ENCODE assay signal across 3 worm cellular contexts in the genomic region with DNA sequence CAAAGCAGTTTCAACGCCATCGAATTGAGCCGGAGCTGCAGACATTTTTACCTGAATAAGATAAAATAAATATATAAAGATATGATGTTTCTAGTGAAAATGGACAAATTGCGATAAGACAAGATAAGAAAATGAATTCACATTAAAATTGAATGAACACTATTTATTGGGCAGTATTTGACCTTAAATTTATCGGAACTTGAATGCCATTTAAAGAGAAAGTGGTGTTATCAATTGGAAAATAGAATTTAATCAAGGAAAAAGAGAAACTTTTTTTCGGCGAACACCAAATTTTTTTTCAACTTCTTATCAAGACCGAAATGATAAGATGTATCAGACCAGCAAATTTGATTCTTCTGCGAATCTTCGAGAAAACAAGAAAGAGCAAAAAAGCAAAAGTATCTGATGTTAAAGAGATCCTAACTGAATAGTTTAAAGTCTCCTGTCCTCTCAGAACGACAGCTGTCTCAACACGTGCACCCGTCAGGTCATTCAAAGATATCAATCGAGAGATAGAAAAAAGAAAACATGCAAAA.
TF ChIP-seq lines count a peak whose summit lies in the region.

upb-1 (minus strand) TSS at position 51 of the 536 bp plus-strand sequence.

TF ChIP-seq in whole organism, L1 larva, 84 proteins besides CTCF, POLR2A, EP300 and RAD21 (continued from another document):
- TF ChIP-seq efl-1 (optimal IDR thresholded peaks at IDR 0.05; lab: Kevin White, UChicago) (peak in 1 of 2 experiments; percentile 24), efl-1 (GFP tag; optimal IDR thresholded peaks at IDR 0.05 in 1 of 2; lab: Kevin White, UChicago) (no peak), nhr-71 (tag; optimal IDR thresholded peaks at IDR 0.05; lab: Kevin White, UChicago) (peak; percentile 82), zag-1 (tag; optimal IDR thresholded peaks at IDR 0.05; lab: Kevin White, UChicago) (no peak), blmp-1 (tag; optimal IDR thresholded peaks at IDR 0.05; lab: Kevin White, UChicago) (peak; percentile 52), elt-2 (tag; optimal IDR thresholded peaks at IDR 0.05; lab: Kevin White, UChicago) (peak; percentile 32), lin-14 (GFP tag; optimal IDR thresholded peaks at IDR 0.05; lab: Kevin White, UChicago) (peak; percentile 72), nhr-47 (tag; optimal IDR thresholded peaks at IDR 0.05; lab: Kevin White, UChicago) (peak; percentile 3), nhr-12 (tag; optimal IDR thresholded peaks at IDR 0.05; lab: Kevin White, UChicago) (no peak), nhr-19 (GFP tag; conservative IDR thresholded peaks at IDR 0.05; lab: Robert Waterston, UW) (peak; percentile 64), nhr-76 (tag; optimal IDR thresholded peaks at IDR 0.05; lab: Kevin White, UChicago) (no peak)

TF ChIP-seq in whole organism, L2 larva, 48 proteins besides CTCF, POLR2A, EP300 and RAD21 (continued from another document):
- peak; percentile 63 for TF ChIP-seq F13H6.1 (tag; optimal IDR thresholded peaks at IDR 0.05; lab: Kevin White, UChicago)
- TF ChIP-seq nhr-21 (tag; optimal IDR thresholded peaks at IDR 0.05; lab: Kevin White, UChicago), result no peak
- TF ChIP-seq gmeb-1 (tag; optimal IDR thresholded peaks at IDR 0.05; lab: Kevin White, UChicago), result no peak
- peak; percentile 63 for TF ChIP-seq sma-9 (GFP tag; optimal IDR thresholded peaks at IDR 0.05; lab: Kevin White, UChicago)
- no peak for TF ChIP-seq sma-9 (tag; optimal IDR thresholded peaks at IDR 0.05; lab: Kevin White, UChicago)
- peak; percentile 53 for TF ChIP-seq nhr-129 (tag; optimal IDR thresholded peaks at IDR 0.05; lab: Kevin White, UChicago)
- no peak for TF ChIP-seq ama-1 (optimal IDR thresholded peaks at IDR 0.05; lab: Kevin White, UChicago)
- no peak for TF ChIP-seq ceh-82 (tag; optimal IDR thresholded peaks at IDR 0.05; lab: Kevin White, UChicago)
- TF ChIP-seq alr-1 (tag; optimal IDR thresholded peaks at IDR 0.05; lab: Kevin White, UChicago), result no peak
- no peak for TF ChIP-seq mab-5 (tag; optimal IDR thresholded peaks at IDR 0.05; lab: Kevin White, UChicago)
- TF ChIP-seq elt-3 (tag; optimal IDR thresholded peaks at IDR 0.05; lab: Kevin White, UChicago), result no peak
- no peak for TF ChIP-seq ztf-1 (GFP tag; conservative IDR thresholded peaks at IDR 0.05; lab: Robert Waterston, UW)
- TF ChIP-seq mdl-1 (tag; optimal IDR thresholded peaks at IDR 0.05; lab: Kevin White, UChicago), result no peak
- TF ChIP-seq snpc-4 (tag; optimal IDR thresholded peaks at IDR 0.05; lab: Kevin White, UChicago), result no peak
- no peak for TF ChIP-seq nhr-10 (tag; optimal IDR thresholded peaks at IDR 0.05; lab: Kevin White, UChicago)
- no peak for TF ChIP-seq lin-11 (tag; optimal IDR thresholded peaks at IDR 0.05; lab: Kevin White, UChicago)
- TF ChIP-seq lsy-2 (tag; optimal IDR thresholded peaks at IDR 0.05; lab: Kevin White, UChicago), result peak in 1 of 2 experiments; percentile 52
- no peak for TF ChIP-seq unc-39 (tag; optimal IDR thresholded peaks at IDR 0.05; lab: Kevin White, UChicago)

TF ChIP-seq in whole organism, L4 larva, 104 proteins besides CTCF, POLR2A, EP300 and RAD21 (continued from another document):
- TF ChIP-seq unc-130 (GFP tag; optimal IDR thresholded peaks at IDR 0.05; lab: Kevin White, UChicago), result no peak
- no peak for TF ChIP-seq set-16 (GFP tag; IDR thresholded peaks at IDR 0.05; lab: Robert Waterston, UW)
- TF ChIP-seq F44E2.7 (GFP tag; IDR thresholded peaks at IDR 0.05; lab: Robert Waterston, UW), result no peak
- no peak for TF ChIP-seq mes-2 (tag; optimal IDR thresholded peaks at IDR 0.05; lab: Kevin White, UChicago; ENCODE audit: poor library complexity, severe bottlenecking)
- no peak for TF ChIP-seq gei-8 (GFP tag; optimal IDR thresholded peaks at IDR 0.05; lab: Kevin White, UChicago)
- TF ChIP-seq daf-16 (GFP tag; optimal IDR thresholded peaks at IDR 0.05; lab: Kevin White, UChicago), result peak in 1 of 2 experiments; percentile 88
- no peak for TF ChIP-seq daf-16 (tag; optimal IDR thresholded peaks at IDR 0.05; lab: Kevin White, UChicago)
- no peak for TF ChIP-seq fos-1 (tag; optimal IDR thresholded peaks at IDR 0.05; lab: Kevin White, UChicago)
- TF ChIP-seq aha-1 (tag; lab: Kevin White, UChicago), result peak; percentile 62
- TF ChIP-seq madf-9 (GFP tag; conservative IDR thresholded peaks at IDR 0.05; lab: Robert Waterston, UW), result no peak
- TF ChIP-seq zfp-3 (GFP tag; conservative IDR thresholded peaks at IDR 0.05; lab: Robert Waterston, UW), result no peak
- TF ChIP-seq lsy-2 (tag; optimal IDR thresholded peaks at IDR 0.05; lab: Kevin White, UChicago), result no peak
- no peak for TF ChIP-seq T20F7.1 (GFP tag; optimal IDR thresholded peaks at IDR 0.05; lab: Kevin White, UChicago)
- no peak for TF ChIP-seq zfp-2 (tag; optimal IDR thresholded peaks at IDR 0.05; lab: Kevin White, UChicago)
- TF ChIP-seq F26F4.8 (GFP tag; conservative IDR thresholded peaks at IDR 0.05; lab: Robert Waterston, UW), result no peak
- TF ChIP-seq pha-4 (GFP tag; IDR thresholded peaks at IDR 0.05; lab: Robert Waterston, UW), result no peak
- TF ChIP-seq pha-4 (tag; optimal IDR thresholded peaks at IDR 0.05; lab: Kevin White, UChicago), result no peak
- TF ChIP-seq lin-15B (tag; optimal IDR thresholded peaks at IDR 0.05; lab: Kevin White, UChicago), result no peak
- no peak for TF ChIP-seq saeg-2 (GFP tag; IDR thresholded peaks at IDR 0.05; lab: Robert Waterston, UW)
- no peak for TF ChIP-seq lim-7 (GFP tag; IDR thresholded peaks at IDR 0.05; lab: Robert Waterston, UW)
- TF ChIP-seq skn-1 (tag; optimal IDR thresholded peaks at IDR 0.05; lab: Kevin White, UChicago), result no peak
- no peak for TF ChIP-seq ama-1 (optimal IDR thresholded peaks at IDR 0.05; lab: Kevin White, UChicago)
- no peak for TF ChIP-seq unc-39 (tag; optimal IDR thresholded peaks at IDR 0.05; lab: Kevin White, UChicago)
- no peak for TF ChIP-seq spr-3 (GFP tag; optimal IDR thresholded peaks at IDR 0.05; lab: Kevin White, UChicago)
- TF ChIP-seq F10B5.3 (tag; optimal IDR thresholded peaks at IDR 0.05; lab: Kevin White, UChicago), result no peak
- TF ChIP-seq mxl-3 (GFP tag; optimal IDR thresholded peaks at IDR 0.05; lab: Kevin White, UChicago), result peak; percentile 36
- TF ChIP-seq ceh-82 (tag; optimal IDR thresholded peaks at IDR 0.05; lab: Kevin White, UChicago), result no peak
- no peak for TF ChIP-seq fkh-10 (GFP tag; optimal IDR thresholded peaks at IDR 0.05; lab: Kevin White, UChicago)
- no peak for TF ChIP-seq daf-8 (GFP tag; IDR thresholded peaks at IDR 0.05; lab: Robert Waterston, UW)
- no peak for TF ChIP-seq R02D3.7 (tag; optimal IDR thresholded peaks at IDR 0.05; lab: Kevin White, UChicago)
- no peak for TF ChIP-seq tra-1 (GFP tag; IDR thresholded peaks at IDR 0.05; lab: Robert Waterston, UW)
- no peak for TF ChIP-seq nhr-41 (GFP tag; IDR thresholded peaks at IDR 0.05; lab: Robert Waterston, UW)
- TF ChIP-seq tag-97 (GFP tag; IDR thresholded peaks at IDR 0.05; lab: Robert Waterston, UW), result no peak
- TF ChIP-seq dpl-1 (GFP tag; optimal IDR thresholded peaks at IDR 0.05; lab: Kevin White, UChicago), result no peak
- TF ChIP-seq hif-1 (tag; optimal IDR thresholded peaks at IDR 0.05; lab: Kevin White, UChicago), result no peak
- no peak for TF ChIP-seq arid-1 (GFP tag; conservative IDR thresholded peaks at IDR 0.05; lab: Robert Waterston, UW)
- TF ChIP-seq hmg-1.1 (GFP tag; IDR thresholded peaks at IDR 0.05; lab: Robert Waterston, UW), result no peak
- no peak for TF ChIP-seq nhr-237 (tag; optimal IDR thresholded peaks at IDR 0.05; lab: Kevin White, UChicago)
- no peak for TF ChIP-seq nhr-77 (tag; optimal IDR thresholded peaks at IDR 0.05; lab: Kevin White, UChicago)
- TF ChIP-seq mdl-1 (tag; optimal IDR thresholded peaks at IDR 0.05; lab: Kevin White, UChicago), result peak in 1 of 2 experiments; percentile 26
- no peak for TF ChIP-seq ceh-20 (GFP tag; IDR thresholded peaks at IDR 0.05; lab: Robert Waterston, UW)
- no peak for TF ChIP-seq ztf-7 (tag; optimal IDR thresholded peaks at IDR 0.05; lab: Kevin White, UChicago)
- TF ChIP-seq nhr-11 (tag; optimal IDR thresholded peaks at IDR 0.05; lab: Kevin White, UChicago), result peak; percentile 31
- peak; percentile 41 for TF ChIP-seq hlh-30 (tag; optimal IDR thresholded peaks at IDR 0.05; lab: Kevin White, UChicago; ENCODE audit: insufficient read depth)
- TF ChIP-seq ztf-11 (tag; optimal IDR thresholded peaks at IDR 0.05; lab: Kevin White, UChicago), result no peak
- TF ChIP-seq lin-29 (GFP tag; IDR thresholded peaks at IDR 0.05; lab: Robert Waterston, UW), result no peak
- TF ChIP-seq nhr-111 (GFP tag; optimal IDR thresholded peaks at IDR 0.05; lab: Kevin White, UChicago), result no peak
- TF ChIP-seq cey-2 (tag; optimal IDR thresholded peaks at IDR 0.05; lab: Kevin White, UChicago; ENCODE audit: borderline replicate concordance, insufficient read depth), result no peak
- TF ChIP-seq Y48G9A.11 (GFP tag; IDR thresholded peaks at IDR 0.05; lab: Robert Waterston, UW), result no peak
- TF ChIP-seq dmd-9 (GFP tag; IDR thresholded peaks at IDR 0.05; lab: Robert Waterston, UW), result no peak
- TF ChIP-seq pqm-1 (tag; optimal IDR thresholded peaks at IDR 0.05; lab: Kevin White, UChicago), result peak; percentile 16
- TF ChIP-seq nhr-6 (tag; optimal IDR thresholded peaks at IDR 0.05; lab: Kevin White, UChicago), result no peak
- no peak for TF ChIP-seq sdz-12 (GFP tag; optimal IDR thresholded peaks at IDR 0.05; lab: Kevin White, UChicago)
- TF ChIP-seq hlh-11 (tag; optimal IDR thresholded peaks at IDR 0.05; lab: Kevin White, UChicago), result peak; percentile 59
